Worm (Caenorhabditis elegans) whole organism, L3 larva: ENCODE measurements around the gene nep-8.

Experiments used
- R02D3.7 ChIP-seq: fragments of 150-350 bp; optimal IDR thresholded peaks from 2 replicates; lab custom pipeline; 2014; ENCODE audit warnings: missing biosample characterization, missing genetic modification characterization
- ZK546.5 ChIP-seq: sonication (generic microtip); optimal IDR thresholded peaks from 2 replicates; lab custom pipeline; 2017; ENCODE audit warnings: missing biosample characterization, missing genetic modification characterization
- aly-2 ChIP-seq: fragments of 150-350 bp; optimal IDR thresholded peaks from 2 replicates; lab custom pipeline; 2014; ENCODE audit warnings: missing biosample characterization, missing genetic modification characterization
- ama-1 ChIP-seq: fragments of 150-350 bp; optimal IDR thresholded peaks from 2 replicates; lab custom pipeline; 2018
- ceh-16 ChIP-seq: sonication (generic microtip); optimal IDR thresholded peaks from 2 replicates; lab custom pipeline; 2017; ENCODE audit warnings: missing biosample characterization, missing genetic modification characterization
- ceh-28 ChIP-seq: fragments of 150-350 bp; optimal IDR thresholded peaks from 2 replicates; lab custom pipeline; 2014; ENCODE audit warnings: missing biosample characterization, missing genetic modification reagents, missing genetic modification characterization
- daf-12 ChIP-seq: fragments of 150-350 bp; optimal IDR thresholded peaks from 2 replicates; lab custom pipeline; 2014; ENCODE audit warnings: missing biosample characterization, missing genetic modification reagents, missing genetic modification characterization
- egl-5 ChIP-seq: fragments of 150-350 bp; optimal IDR thresholded peaks from 2 replicates; lab custom pipeline; 2017; ENCODE audit warnings: missing biosample characterization, missing genetic modification reagents, missing genetic modification characterization, inconsistent platforms
- elt-1 ChIP-seq: fragments of 150-350 bp; optimal IDR thresholded peaks from 2 replicates; lab custom pipeline; 2014; ENCODE audit warnings: missing biosample characterization, missing genetic modification characterization
- elt-2 ChIP-seq: sonication (generic microtip); optimal IDR thresholded peaks from 2 replicates; lab custom pipeline; 2016; ENCODE audit warnings: missing genetic modification reagents, mild to moderate bottlenecking, missing genetic modification characterization, missing compliant biosample characterization
- elt-3 ChIP-seq, 3 experiments: fragments of 150-350 bp in 1 of 3; sonication (generic microtip) in 2 of 3; optimal IDR thresholded peaks; 2 replicates in 2 of 3; 4 replicates in 1 of 3; lab custom pipeline; 2014 to 2017; ENCODE audit warnings: missing biosample characterization in 3 of 3, missing genetic modification characterization in 3 of 3
- eor-1 ChIP-seq, 2 experiments: fragments of 150-350 bp; optimal IDR thresholded peaks; 2 replicates each; lab custom pipeline; 2014 to 2018; ENCODE audit warnings: missing biosample characterization in 2 of 2, missing genetic modification characterization in 2 of 2
- fos-1 ChIP-seq: fragments of 150-350 bp; optimal IDR thresholded peaks from 2 replicates; lab custom pipeline; 2014; ENCODE audit warnings: missing biosample characterization, missing genetic modification characterization
- lin-39 ChIP-seq: fragments of 150-350 bp; optimal IDR thresholded peaks from 2 replicates; lab custom pipeline; 2018; ENCODE audit warnings: missing biosample characterization, missing genetic modification reagents, missing genetic modification characterization
- lsy-12 ChIP-seq: sonication (generic microtip); optimal IDR thresholded peaks from 2 replicates; lab custom pipeline; 2016; ENCODE audit warnings: mild to moderate bottlenecking, missing genetic modification characterization, missing compliant biosample characterization
- mdl-1 ChIP-seq: fragments of 150-350 bp; optimal IDR thresholded peaks from 2 replicates; lab custom pipeline; 2014; ENCODE audit warnings: missing biosample characterization, missing genetic modification characterization
- nfya-1 ChIP-seq: sonication (generic microtip); optimal IDR thresholded peaks from 2 replicates; lab custom pipeline; 2017; ENCODE audit warnings: missing genetic modification characterization, mild to moderate bottlenecking, missing compliant biosample characterization, antibody characterized with exemption, moderate library complexity; ENCODE audit not compliant: insufficient read depth
- nhr-11 ChIP-seq: fragments of 150-350 bp; optimal IDR thresholded peaks from 2 replicates; lab custom pipeline; 2014; ENCODE audit warnings: missing biosample characterization, missing genetic modification characterization
- nhr-23 ChIP-seq: fragments of 150-350 bp; optimal IDR thresholded peaks from 2 replicates; lab custom pipeline; 2014; ENCODE audit warnings: missing biosample characterization, missing genetic modification reagents, missing genetic modification characterization
- nhr-25 ChIP-seq: sonication (generic microtip); optimal IDR thresholded peaks from 2 replicates; lab custom pipeline; 2017; ENCODE audit warnings: missing biosample characterization, missing genetic modification characterization
- nhr-28 ChIP-seq: fragments of 150-350 bp; optimal IDR thresholded peaks from 2 replicates; lab custom pipeline; 2014; ENCODE audit warnings: missing biosample characterization, missing genetic modification characterization
- nhr-43 ChIP-seq: sonication (generic microtip); optimal IDR thresholded peaks from 2 replicates; lab custom pipeline; 2016; ENCODE audit warnings: mild to moderate bottlenecking, missing genetic modification characterization, missing compliant biosample characterization; ENCODE audit not compliant: poor library complexity, severe bottlenecking
- nhr-67 ChIP-seq: fragments of 150-350 bp; optimal IDR thresholded peaks from 2 replicates; lab custom pipeline; 2014; ENCODE audit warnings: missing biosample characterization, missing genetic modification characterization
- nhr-76 ChIP-seq: fragments of 150-350 bp; sonication (generic microtip); optimal IDR thresholded peaks from 5 replicates; lab custom pipeline; 2014; ENCODE audit warnings: missing biosample characterization, missing genetic modification characterization
- pha-4 ChIP-seq: fragments of 150-350 bp; optimal IDR thresholded peaks from 2 replicates; lab custom pipeline; 2014; ENCODE audit warnings: missing biosample characterization, missing genetic modification reagents, missing genetic modification characterization
- pqm-1 ChIP-seq: fragments of 150-350 bp; optimal IDR thresholded peaks from 2 replicates; lab custom pipeline; 2017; ENCODE audit warnings: missing biosample characterization, missing genetic modification characterization, inconsistent platforms
- sea-2 ChIP-seq: fragments of 150-350 bp; sonication (generic microtip); optimal IDR thresholded peaks from 4 replicates; lab custom pipeline; 2014; ENCODE audit warnings: missing biosample characterization, missing genetic modification reagents, missing genetic modification characterization
- snpc-4 ChIP-seq: fragments of 150-350 bp; optimal IDR thresholded peaks from 2 replicates; lab custom pipeline; 2014; ENCODE audit warnings: missing biosample characterization, missing genetic modification characterization
- unc-39 ChIP-seq: sonication (generic microtip); optimal IDR thresholded peaks from 4 replicates; lab custom pipeline; 2017; ENCODE audit warnings: missing biosample characterization, missing genetic modification characterization
- ztf-11 ChIP-seq: fragments of 150-350 bp; optimal IDR thresholded peaks from 2 replicates; lab custom pipeline; 2014; ENCODE audit warnings: missing biosample characterization, missing genetic modification characterization
- ztf-4 ChIP-seq: fragments of 150-350 bp; optimal IDR thresholded peaks from 2 replicates; lab custom pipeline; 2014; ENCODE audit warnings: missing biosample characterization, missing genetic modification characterization

nep-8 gene

ce11 chrII:3370061-3370460, 33.6 kb upstream of the nep-8 start, which contains the start of gene Y49F6C.8:
Gene Y49F6C.8 (minus strand): TSS chrII:3370111.
- no peak for TF ChIP-seq fos-1
- TF ChIP-seq nfya-1 (tag; lab: Kevin White, UChicago), result peak; percentile 96
- no peak for TF ChIP-seq ZK546.5 (tag; lab: Kevin White, UChicago)

- no peak for TF ChIP-seq ztf-11
These were observed 32.6 kb upstream of the nep-8 start, which contains the start of gene bath-23 for ce11 chrII:3371010-3371409. Gene bath-23 (plus strand): TSS chrII:3371310.

- TF ChIP-seq ceh-28 (tag; lab: Kevin White, UChicago), result peak; percentile 6
- peak; percentile 7 for TF ChIP-seq sea-2 (GFP tag; lab: Kevin White, UChicago)
- no peak for TF ChIP-seq unc-39
These were observed 29.8 kb upstream of the nep-8 start for ce11 chrII:3373875-3374274.

- no peak for TF ChIP-seq elt-1 (tag; lab: Kevin White, UChicago)
- TF ChIP-seq ztf-4 (tag; lab: Kevin White, UChicago), result no peak
- TF ChIP-seq pha-4 (tag; lab: Kevin White, UChicago), result no peak
- TF ChIP-seq nhr-11 (tag; lab: Kevin White, UChicago), result no peak
- TF ChIP-seq sea-2 (GFP tag; lab: Kevin White, UChicago), result no peak
- TF ChIP-seq elt-2, result no peak
- no peak for TF ChIP-seq nhr-28 (tag; lab: Kevin White, UChicago)
- no peak for TF ChIP-seq mdl-1 (tag; lab: Kevin White, UChicago)
These were observed 28.9 kb upstream of the nep-8 start, which contains the start of gene bath-10 for ce11 chrII:3374779-3375178. Gene bath-10 (plus strand): TSS chrII:3375079.

- TF ChIP-seq pqm-1 (tag; lab: Kevin White, UChicago) (no peak), nhr-76 (no peak), snpc-4 (tag; lab: Kevin White, UChicago) (no peak), nhr-67 (no peak)
These were observed 28.3 kb upstream of the nep-8 start for ce11 chrII:3375302-3375701.

DNA sequence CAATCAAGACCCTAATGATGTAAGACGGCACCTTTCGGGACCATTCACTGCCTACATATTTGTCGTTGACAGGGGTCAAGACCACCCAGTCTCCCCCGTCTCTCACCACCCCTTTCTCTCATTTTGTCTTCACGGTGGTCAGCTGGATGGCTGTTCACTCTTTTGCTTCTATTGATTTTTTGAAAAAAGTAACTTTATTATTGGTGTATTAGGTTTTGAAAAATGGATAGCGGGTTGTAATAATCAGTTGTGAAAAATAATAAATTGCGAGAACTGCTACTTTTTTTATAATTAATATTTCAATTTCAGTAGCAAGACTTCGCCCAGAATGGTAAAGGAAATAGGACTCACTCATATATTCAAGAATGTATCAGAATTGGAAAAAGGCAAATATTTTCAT, 26.8 kb upstream of the nep-8 start, which contains the start of gene bath-9:
Gene bath-9 (plus strand): TSS at position 301 of the 400 bp plus-strand sequence.
- TF ChIP-seq nhr-43 (tag; lab: Kevin White, UChicago) (no peak), nhr-67 (no peak), nhr-23 (tag; lab: Kevin White, UChicago) (no peak), aly-2 (tag; lab: Kevin White, UChicago) (no peak), nhr-25 (tag; lab: Kevin White, UChicago) (no peak), ztf-4 (tag; lab: Kevin White, UChicago) (no peak), eor-1 (tag; optimal IDR thresholded peaks at IDR 0.05; lab: Kevin White, UChicago) (no peak), elt-2 (no peak), ceh-16 (no peak), nhr-11 (tag; lab: Kevin White, UChicago) (no peak), fos-1 (no peak), daf-12 (tag; lab: Kevin White, UChicago) (no peak), pha-4 (tag; lab: Kevin White, UChicago) (no peak), lin-39 (tag; lab: Kevin White, UChicago) (no peak), pqm-1 (tag; lab: Kevin White, UChicago) (no peak), elt-3 (tag; optimal IDR thresholded peaks at IDR 0.05; lab: Kevin White, UChicago) (no peak), egl-5 (tag; lab: Kevin White, UChicago) (no peak), R02D3.7 (tag; lab: Kevin White, UChicago) (no peak)

- TF ChIP-seq pha-4 (tag; lab: Kevin White, UChicago) (no peak), sea-2 (GFP tag; lab: Kevin White, UChicago) (no peak), nhr-67 (no peak), nhr-11 (tag; lab: Kevin White, UChicago) (no peak), ZK546.5 (tag; lab: Kevin White, UChicago) (no peak), unc-39 (no peak), lsy-12 (tag; lab: Kevin White, UChicago) (no peak), ama-1 (lab: Kevin White, UChicago) (no peak), ztf-11 (no peak)
These were observed 25.4 kb upstream of the nep-8 start, which contains the start of gene Y49F6C.2 for ce11 chrII:3378275-3378674. Gene Y49F6C.2 (plus strand): TSS chrII:3378575.
